Worm (Caenorhabditis elegans): ENCODE data around the gene dot-1.5.

- TF ChIP-seq lin-13 (GFP tag; optimal IDR thresholded peaks at IDR 0.05): no peak
- no peak for TF ChIP-seq unc-62 (GFP tag; optimal IDR thresholded peaks at IDR 0.05)
- TF ChIP-seq ztf-11 (tag; optimal IDR thresholded peaks at IDR 0.05): no peak
- no peak for TF ChIP-seq nhr-237 (tag; optimal IDR thresholded peaks at IDR 0.05)
- no peak for TF ChIP-seq tbx-2 (tag; optimal IDR thresholded peaks at IDR 0.05)
- no peak for TF ChIP-seq blmp-1 (tag; optimal IDR thresholded peaks at IDR 0.05)
- TF ChIP-seq lir-3 (tag; optimal IDR thresholded peaks at IDR 0.05; ENCODE audit: poor library complexity): no peak
These were observed 22.0 kb downstream of the dot-1.5 start for ce11 chrX:1939248-1939647.

Data from whole organism, L1 larva.